Worm (Caenorhabditis elegans) whole organism, midembryonic: Measurements from ENCODE around the gene ztf-29.

Source experiments
- T22C8.4 ChIP-seq: fragments of 200-800 bp; sonication (Bioruptor generic); IDR thresholded peaks from 2 replicates; pipeline ENCODE4 v1.3.6; 2022; ENCODE audit warnings: missing genetic modification characterization, missing compliant biosample characterization
- cog-1 ChIP-seq: sonication (generic microtip); optimal IDR thresholded peaks from 2 replicates; lab custom pipeline; 2016; ENCODE audit warnings: missing genetic modification characterization, missing compliant biosample characterization
- flt-1 ChIP-seq: fragments of 200-800 bp; sonication (Bioruptor generic); IDR thresholded peaks from 2 replicates; pipeline ENCODE4 v1.3.6; 2022; ENCODE audit warnings: missing genetic modification characterization, missing compliant biosample characterization
- klf-2 ChIP-seq: fragments of 200-800 bp; sonication (Bioruptor generic); conservative IDR thresholded peaks from 2 replicates; pipeline ENCODE4 v1.3.6; 2022; ENCODE audit warnings: missing genetic modification reagents, missing genetic modification characterization, missing compliant biosample characterization
- ref-1 ChIP-seq: fragments of 200-800 bp; sonication (Bioruptor generic); conservative IDR thresholded peaks from 2 replicates; pipeline ENCODE4 v1.3.6; 2022; ENCODE audit warnings: missing genetic modification reagents, missing genetic modification characterization, missing compliant biosample characterization
- tab-1 ChIP-seq: fragments of 200-800 bp; sonication (Bioruptor generic); IDR thresholded peaks from 2 replicates; pipeline ENCODE4 v1.3.6; 2022; ENCODE audit warnings: missing genetic modification characterization, missing compliant biosample characterization
- ztf-23 ChIP-seq: fragments of 200-800 bp; sonication (Bioruptor generic); IDR thresholded peaks from 2 replicates; pipeline ENCODE4 v1.3.6; 2022; ENCODE audit warnings: missing genetic modification reagents, missing genetic modification characterization, missing compliant biosample characterization
- ztf-29 ChIP-seq: fragments of 200-800 bp; sonication (Bioruptor generic); IDR thresholded peaks from 2 replicates; pipeline ENCODE4 v1.3.6; 2022; ENCODE audit warnings: missing genetic modification reagents, missing genetic modification characterization, missing compliant biosample characterization

- TF ChIP-seq ztf-23 (no peak), T22C8.4 (no peak), ztf-29 (GFP tag; lab: Robert Waterston, UW) (no peak), ref-1 (GFP tag; lab: Robert Waterston, UW) (no peak), tab-1 (0 out of 2 replicates have a peak, but pooled peaks have one; percentile 55), flt-1 (GFP tag; lab: Robert Waterston, UW) (no peak), cog-1 (tag; lab: Kevin White, UChicago) (no peak), klf-2 (GFP tag; lab: Robert Waterston, UW) (no peak)
Observed at ce11 chrIII:11563417-11563949, 2.5 kb downstream of the ztf-29 start, which contains the start of gene Y66D12A.11.
